Worm (Caenorhabditis elegans): Measurements from ENCODE around the gene hpo-34.

DNA sequence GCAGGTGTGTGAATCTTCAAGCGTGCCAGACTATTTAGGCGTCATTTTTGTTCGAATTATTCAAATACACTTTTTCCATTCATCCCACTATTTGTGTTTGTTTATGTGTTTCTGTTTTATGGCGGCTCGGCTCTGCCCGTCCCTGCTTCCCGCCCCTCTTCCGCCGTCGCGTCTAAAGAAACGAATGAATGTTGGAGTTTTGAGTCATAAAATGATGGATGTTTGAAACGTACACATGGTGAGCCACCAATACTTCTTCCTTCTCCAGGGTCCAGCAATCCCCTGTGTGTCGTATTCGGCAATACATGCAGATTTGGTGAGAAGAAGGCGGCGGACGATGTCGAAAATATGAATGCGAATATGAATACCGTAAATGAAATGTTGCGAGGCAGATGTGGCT, 55.9 kb downstream of the hpo-34 start:
- TF ChIP-seq gei-17 (GFP tag; optimal IDR thresholded peaks at IDR 0.05): no peak
- no peak for TF ChIP-seq pha-4 (tag; optimal IDR thresholded peaks at IDR 0.05)
- no peak for TF ChIP-seq egrh-3 (GFP tag; IDR thresholded peaks at IDR 0.05)
- no peak for TF ChIP-seq dpff-1 (tag; optimal IDR thresholded peaks at IDR 0.05)
- TF ChIP-seq ekl-4 (GFP tag; IDR thresholded peaks at IDR 0.05): no peak
- TF ChIP-seq B0035.1 (tag; optimal IDR thresholded peaks at IDR 0.05): no peak
- no peak for TF ChIP-seq ceh-27 (GFP tag; optimal IDR thresholded peaks at IDR 0.05)
- no peak for TF ChIP-seq ceh-40 (GFP tag; IDR thresholded peaks at IDR 0.05)
- no peak for TF ChIP-seq cebp-1 (GFP tag; IDR thresholded peaks at IDR 0.05)
- TF ChIP-seq cebp-1 (tag; optimal IDR thresholded peaks at IDR 0.05): no peak
- TF ChIP-seq nfya-1 (tag; optimal IDR thresholded peaks at IDR 0.05; ENCODE audit: borderline replicate concordance, insufficient read depth): no peak
- no peak for TF ChIP-seq pbrm-1 (GFP tag; IDR thresholded peaks at IDR 0.05)
- TF ChIP-seq cebp-2 (GFP tag; IDR thresholded peaks at IDR 0.05): no peak
- TF ChIP-seq snpc-1.1 (tag; optimal IDR thresholded peaks at IDR 0.05; ENCODE audit: insufficient read depth): no peak
- no peak for TF ChIP-seq sea-2 (GFP tag; IDR thresholded peaks at IDR 0.05)

Measured in whole organism, young adult.